Worm (Caenorhabditis elegans) whole organism, L2 larva: ENCODE measurements around the gene B0513.4.

ENCODE experiments used
- C34F6.9 ChIP-seq: fragments of 150-350 bp; optimal IDR thresholded peaks from 2 replicates; lab custom pipeline; 2014; ENCODE audit warnings: missing biosample characterization, missing genetic modification characterization
- R02D3.7 ChIP-seq: fragments of 150-350 bp; optimal IDR thresholded peaks from 2 replicates; lab custom pipeline; 2014; ENCODE audit warnings: missing biosample characterization, missing genetic modification characterization
- aly-2 ChIP-seq: fragments of 150-350 bp; optimal IDR thresholded peaks from 2 replicates; lab custom pipeline; 2014; ENCODE audit warnings: missing biosample characterization, missing genetic modification characterization
- ama-1 ChIP-seq: fragments of 150-350 bp; optimal IDR thresholded peaks from 2 replicates; lab custom pipeline; 2018; ENCODE audit warnings: inconsistent platforms
- blmp-1 ChIP-seq: sonication (generic microtip); optimal IDR thresholded peaks from 2 replicates; lab custom pipeline; 2017; ENCODE audit warnings: missing genetic modification characterization, mild to moderate bottlenecking, missing compliant biosample characterization, antibody characterized with exemption, moderate library complexity; ENCODE audit not compliant: insufficient read depth
- dmd-4 ChIP-seq: sonication (generic microtip); optimal IDR thresholded peaks from 2 replicates; lab custom pipeline; 2017; ENCODE audit warnings: missing biosample characterization, missing genetic modification characterization
- elt-1 ChIP-seq: fragments of 150-350 bp; optimal IDR thresholded peaks from 2 replicates; lab custom pipeline; 2014; ENCODE audit warnings: missing biosample characterization, missing genetic modification characterization
- lin-39 ChIP-seq: fragments of 150-350 bp; optimal IDR thresholded peaks from 2 replicates; lab custom pipeline; 2014; ENCODE audit warnings: missing biosample characterization, missing genetic modification reagents, missing genetic modification characterization
- lsy-2 ChIP-seq, 2 experiments: fragments of 150-350 bp in 1 of 2; sonication (generic microtip) in 1 of 2; optimal IDR thresholded peaks; 2 replicates each; lab custom pipeline; 2014 to 2017; ENCODE audit warnings: missing biosample characterization in 2 of 2, missing genetic modification characterization in 2 of 2
- nhr-11 ChIP-seq: fragments of 150-350 bp; optimal IDR thresholded peaks from 2 replicates; lab custom pipeline; 2014; ENCODE audit warnings: missing biosample characterization, missing genetic modification characterization
- skn-1 ChIP-seq: sonication (generic microtip); optimal IDR thresholded peaks from 2 replicates; lab custom pipeline; 2017; ENCODE audit warnings: missing biosample characterization, missing genetic modification characterization
- ztf-1 ChIP-seq: fragments of 200-800 bp; sonication (Bioruptor generic); conservative IDR thresholded peaks from 2 replicates; pipeline ENCODE4 v1.3.6; 2022; ENCODE audit warnings: missing genetic modification characterization, missing compliant biosample characterization

DNA sequence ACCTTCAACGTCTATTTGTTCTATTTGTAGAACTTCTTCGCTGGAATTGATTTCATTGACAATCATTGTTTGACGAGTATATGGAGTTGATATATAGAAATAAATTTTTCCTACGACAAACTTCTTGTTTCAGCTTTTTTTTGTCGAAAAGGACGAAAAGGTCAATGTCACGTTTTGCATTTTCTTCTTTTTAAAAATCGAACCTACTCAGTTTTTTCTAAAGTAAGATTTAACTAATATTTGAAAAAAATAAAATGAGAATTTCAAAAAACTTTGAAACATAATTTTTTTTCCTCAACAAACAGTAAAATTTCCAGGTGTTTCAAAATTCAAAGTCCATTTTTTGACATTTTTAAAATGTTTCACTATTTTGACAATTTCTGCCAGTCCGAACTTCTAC, 43.7 kb upstream of the B0513.4 start, which contains the start of gene H08M01.1:
- TF ChIP-seq skn-1 (tag; lab: Kevin White, UChicago) (no peak), blmp-1 (tag; lab: Kevin White, UChicago) (no peak), R02D3.7 (no peak), lsy-2 (tag; optimal IDR thresholded peaks at IDR 0.05; lab: Kevin White, UChicago) (no peak), dmd-4 (tag; lab: Kevin White, UChicago) (no peak), nhr-11 (no peak), ama-1 (no peak), ztf-1 (no peak), elt-1 (tag; lab: Kevin White, UChicago) (no peak), C34F6.9 (tag; lab: Kevin White, UChicago) (no peak), aly-2 (tag; lab: Kevin White, UChicago) (no peak), lin-39 (tag; lab: Kevin White, UChicago) (no peak)
